Fruit fly (Drosophila melanogaster) whole organism, embryonic: ENCODE data around the gene fz4.

Experiments
- Antp ChIP-seq: fragments of 200-800 bp; sonication (Bioruptor generic); optimal IDR thresholded peaks from 3 replicates; lab custom pipeline; 2016; ENCODE audit warnings: missing biosample characterization, missing genetic modification characterization
- Asciz ChIP-seq: fragments of 200-800 bp; sonication (Bioruptor generic); optimal IDR thresholded peaks from 2 replicates; lab custom pipeline; 2017; ENCODE audit warnings: missing biosample characterization, mild to moderate bottlenecking, missing genetic modification characterization, missing genetic modification reagents
- Awh ChIP-seq: fragments of 200-800 bp; sonication (Bioruptor generic); IDR thresholded peaks from 2 replicates; pipeline ENCODE4, ENCODE4 v1.3.6; 2022; ENCODE audit warnings: missing biosample characterization, missing genetic modification characterization
- CG1024 ChIP-seq: fragments of 200-800 bp; sonication (Bioruptor generic); IDR thresholded peaks from 2 replicates; pipeline ENCODE4 v1.3.6; 2022; ENCODE audit warnings: missing biosample characterization, missing genetic modification characterization
- CG10267 ChIP-seq: fragments of 200-800 bp; sonication (Bioruptor generic); optimal IDR thresholded peaks from 2 replicates; lab custom pipeline; 2018; ENCODE audit warnings: missing biosample characterization, mild to moderate bottlenecking, missing genetic modification characterization, moderate library complexity
- CG10654 ChIP-seq: fragments of 200-800 bp; sonication (Bioruptor generic); optimal IDR thresholded peaks from 2 replicates; lab custom pipeline; 2016; ENCODE audit warnings: missing biosample characterization, missing genetic modification characterization
- CG11085 ChIP-seq: fragments of 200-800 bp; sonication (Bioruptor generic); IDR thresholded peaks from 2 replicates; pipeline ENCODE4 v1.3.6; 2022; ENCODE audit warnings: missing biosample characterization, missing genetic modification characterization
- CG11560 ChIP-seq: fragments of 200-800 bp; sonication (Bioruptor generic); IDR thresholded peaks from 3 replicates; pipeline ENCODE4 v1.3.6; 2022; ENCODE audit warnings: missing biosample characterization, missing genetic modification characterization
- CG1233 ChIP-seq: fragments of 200-800 bp; sonication (Bioruptor generic); optimal IDR thresholded peaks from 4 replicates; lab custom pipeline; 2018; ENCODE audit warnings: missing biosample characterization, mild to moderate bottlenecking, missing genetic modification characterization
- CG12391 ChIP-seq: fragments of 200-800 bp; sonication (Bioruptor generic); optimal IDR thresholded peaks from 3 replicates; lab custom pipeline; 2018; ENCODE audit warnings: missing biosample characterization, mild to moderate bottlenecking, missing genetic modification characterization, moderate library complexity
- CG15073 ChIP-seq: fragments of 200-800 bp; sonication (Bioruptor generic); optimal IDR thresholded peaks from 2 replicates; lab custom pipeline; 2016; ENCODE audit warnings: missing biosample characterization, missing genetic modification characterization
- CG1603 ChIP-seq: fragments of 200-800 bp; sonication (Bioruptor generic); optimal IDR thresholded peaks from 2 replicates; lab custom pipeline; 2019; ENCODE audit warnings: missing biosample characterization, mild to moderate bottlenecking, missing genetic modification characterization, moderate library complexity
- CG1647 ChIP-seq: fragments of 200-800 bp; sonication (Bioruptor generic); optimal IDR thresholded peaks from 3 replicates; lab custom pipeline; 2016; ENCODE audit warnings: missing biosample characterization, missing genetic modification characterization
- CG17328 ChIP-seq: fragments of 200-800 bp; sonication (Bioruptor generic); IDR thresholded peaks from 2 replicates; pipeline ENCODE4 v1.3.6; 2022; ENCODE audit warnings: missing biosample characterization, missing genetic modification characterization
- CG17568 ChIP-seq: fragments of 200-800 bp; sonication (Bioruptor generic); optimal IDR thresholded peaks from 2 replicates; lab custom pipeline; 2018; ENCODE audit warnings: missing biosample characterization, mild to moderate bottlenecking, missing genetic modification characterization, moderate library complexity
- CG17912 ChIP-seq: fragments of 200-800 bp; sonication (Bioruptor generic); optimal IDR thresholded peaks from 2 replicates; lab custom pipeline; 2018; ENCODE audit warnings: missing biosample characterization, mild to moderate bottlenecking, missing genetic modification characterization
- CG1832 ChIP-seq: fragments of 200-800 bp; sonication (Bioruptor generic); optimal IDR thresholded peaks from 2 replicates; lab custom pipeline; 2017; ENCODE audit warnings: missing biosample characterization, mild to moderate bottlenecking, missing genetic modification characterization, inconsistent platforms
- CG2129 ChIP-seq: fragments of 200-800 bp; sonication (Bioruptor generic); IDR thresholded peaks from 2 replicates; pipeline ENCODE4 v1.3.6; 2022; ENCODE audit warnings: missing biosample characterization, missing genetic modification characterization; ENCODE audit not compliant: partially characterized antibody
- CG2678 ChIP-seq: fragments of 200-800 bp; sonication (Bioruptor generic); optimal IDR thresholded peaks from 3 replicates; lab custom pipeline; 2019; ENCODE audit warnings: missing biosample characterization, mild to moderate bottlenecking, missing genetic modification characterization, moderate library complexity
- CG3065 ChIP-seq: fragments of 200-800 bp; sonication (Bioruptor generic); optimal IDR thresholded peaks from 2 replicates; lab custom pipeline; 2016; ENCODE audit warnings: missing biosample characterization, missing genetic modification characterization
- CG32767 ChIP-seq: fragments of 200-800 bp; sonication (Bioruptor generic); IDR thresholded peaks from 2 replicates; pipeline ENCODE4 v1.3.6; 2022; ENCODE audit warnings: missing biosample characterization, missing genetic modification characterization
- CG3847 ChIP-seq: fragments of 200-800 bp; sonication (Bioruptor generic); IDR thresholded peaks from 2 replicates; pipeline ENCODE4 v1.3.6; 2022; ENCODE audit warnings: missing biosample characterization, missing genetic modification characterization
- CG42726 ChIP-seq: fragments of 200-800 bp; sonication (Bioruptor generic); IDR thresholded peaks from 2 replicates; pipeline ENCODE4 v1.3.6; 2022; ENCODE audit warnings: missing biosample characterization, missing genetic modification characterization; ENCODE audit not compliant: partially characterized antibody
- CG4404 ChIP-seq: fragments of 200-800 bp; sonication (Bioruptor generic); IDR thresholded peaks from 2 replicates; pipeline ENCODE4 v1.3.6; 2022; ENCODE audit warnings: missing biosample characterization, missing genetic modification characterization
- CG4854 ChIP-seq: fragments of 200-800 bp; sonication (Bioruptor generic); optimal IDR thresholded peaks from 2 replicates; lab custom pipeline; 2016; ENCODE audit warnings: missing biosample characterization, missing genetic modification characterization, inconsistent platforms
- CG7372 ChIP-seq: fragments of 200-800 bp; sonication (Bioruptor generic); IDR thresholded peaks from 2 replicates; pipeline ENCODE4 v1.3.6; 2022; ENCODE audit warnings: missing biosample characterization, missing genetic modification characterization
- CG8924 ChIP-seq: fragments of 200-800 bp; optimal IDR thresholded peaks from 3 replicates; lab custom pipeline; 2019; ENCODE audit warnings: missing biosample characterization, mild to moderate bottlenecking, missing genetic modification characterization, moderate library complexity
- CG9727 ChIP-seq: fragments of 200-800 bp; sonication (Bioruptor generic); optimal IDR thresholded peaks from 3 replicates; lab custom pipeline; 2017; ENCODE audit warnings: missing biosample characterization, mild to moderate bottlenecking, missing genetic modification characterization
- Dek ChIP-seq: fragments of 200-800 bp; sonication (Bioruptor generic); optimal IDR thresholded peaks from 3 replicates; lab custom pipeline; 2019; ENCODE audit warnings: missing biosample characterization, mild to moderate bottlenecking, missing genetic modification characterization, moderate library complexity
- Doc2 ChIP-seq: fragments of 200-800 bp; sonication (Bioruptor generic); IDR thresholded peaks from 2 replicates; pipeline ENCODE4 v1.3.6; 2022; ENCODE audit warnings: missing biosample characterization, missing genetic modification characterization
- Dp ChIP-seq: fragments of 200-800 bp; sonication (Bioruptor generic); optimal IDR thresholded peaks from 2 replicates; lab custom pipeline; 2018; ENCODE audit warnings: missing biosample characterization, mild to moderate bottlenecking, missing genetic modification characterization, moderate library complexity
- HLH4C ChIP-seq: fragments of 200-800 bp; sonication (Bioruptor generic); IDR thresholded peaks from 3 replicates; pipeline ENCODE4 v1.3.6; 2022; ENCODE audit warnings: missing biosample characterization, missing genetic modification characterization; ENCODE audit not compliant: partially characterized antibody
- Hmr ChIP-seq: fragments of 200-800 bp; sonication (Bioruptor generic); optimal IDR thresholded peaks from 3 replicates; lab custom pipeline; 2017; ENCODE audit warnings: mild to moderate bottlenecking, missing biosample characterization, missing genetic modification reagents, missing genetic modification characterization
- Hr3 ChIP-seq: fragments of 200-800 bp; sonication (Bioruptor generic); optimal IDR thresholded peaks from 3 replicates; lab custom pipeline; 2016; ENCODE audit warnings: missing biosample characterization, missing genetic modification characterization
- Hsf ChIP-seq: fragments of 200-800 bp; sonication (Bioruptor generic); optimal IDR thresholded peaks from 3 replicates; lab custom pipeline; 2016; ENCODE audit warnings: missing biosample characterization, missing genetic modification characterization
- Jarid2 ChIP-seq: fragments of 200-800 bp; sonication (Bioruptor generic); optimal IDR thresholded peaks from 3 replicates; lab custom pipeline; 2017; ENCODE audit warnings: mild to moderate bottlenecking, missing biosample characterization, missing genetic modification reagents, missing genetic modification characterization
- Lim3 ChIP-seq: fragments of 200-800 bp; sonication (Bioruptor generic); IDR thresholded peaks from 2 replicates; pipeline ENCODE4 v1.3.6; 2022; ENCODE audit warnings: missing biosample characterization, missing genetic modification characterization
- Meics ChIP-seq: fragments of 200-800 bp; sonication (Bioruptor generic); optimal IDR thresholded peaks from 2 replicates; lab custom pipeline; 2017; ENCODE audit warnings: missing biosample characterization, mild to moderate bottlenecking, missing genetic modification characterization
- Ravus ChIP-seq: fragments of 200-800 bp; sonication (Bioruptor generic); IDR thresholded peaks from 2 replicates; pipeline ENCODE4 v1.3.6; 2022; ENCODE audit warnings: missing biosample characterization, missing genetic modification characterization
- Stat92E ChIP-seq, 3 experiments: fragments of >200 bp in 2 of 3; fragments of 200-800 bp in 1 of 3; sonication (Bioruptor generic) in 1 of 3; optimal IDR thresholded peaks; 2 replicates each; lab custom pipeline; 2017 to 2019; ENCODE audit warnings: missing biosample characterization in 3 of 3, missing genetic modification characterization in 3 of 3, mild to moderate bottlenecking in 1 of 3, moderate library complexity in 1 of 3
- ac ChIP-seq: fragments of 200-800 bp; sonication (Bioruptor generic); optimal IDR thresholded peaks from 3 replicates; lab custom pipeline; 2017; ENCODE audit warnings: missing biosample characterization, mild to moderate bottlenecking, missing genetic modification characterization
- ase ChIP-seq: fragments of 200-800 bp; sonication (Bioruptor generic); IDR thresholded peaks from 3 replicates; pipeline ENCODE4 v1.3.6; 2022; ENCODE audit warnings: missing biosample characterization, missing genetic modification characterization
- chif ChIP-seq, 2 experiments: fragments of 200-800 bp; sonication (Bioruptor generic); optimal IDR thresholded peaks; 3 replicates each; lab custom pipeline; 2016; ENCODE audit warnings: missing biosample characterization in 2 of 2, missing genetic modification characterization in 2 of 2
- gcm ChIP-seq: fragments of 200-800 bp; sonication (Bioruptor generic); optimal IDR thresholded peaks from 2 replicates; lab custom pipeline; 2019; ENCODE audit warnings: missing biosample characterization, mild to moderate bottlenecking, missing genetic modification characterization, moderate library complexity
- nom ChIP-seq: fragments of 200-800 bp; sonication (Bioruptor generic); optimal IDR thresholded peaks from 2 replicates; lab custom pipeline; 2017; ENCODE audit warnings: missing biosample characterization, missing genetic modification characterization, mild to moderate bottlenecking, moderate library complexity, missing genetic modification reagents
- psq ChIP-seq: fragments of 200-800 bp; sonication (Bioruptor generic); optimal IDR thresholded peaks from 2 replicates; lab custom pipeline; 2017; ENCODE audit warnings: missing biosample characterization, missing genetic modification characterization
- pzg ChIP-seq: fragments of 200-800 bp; sonication (Bioruptor generic); optimal IDR thresholded peaks from 3 replicates; lab custom pipeline; 2018; ENCODE audit warnings: missing biosample characterization, mild to moderate bottlenecking, missing genetic modification characterization, moderate library complexity
- shn ChIP-seq: fragments of 200-800 bp; sonication (Bioruptor generic); optimal IDR thresholded peaks from 3 replicates; lab custom pipeline; 2016; ENCODE audit warnings: missing biosample characterization, missing genetic modification characterization
- slp2 ChIP-seq: fragments of 200-800 bp; sonication (Bioruptor generic); optimal IDR thresholded peaks from 2 replicates; lab custom pipeline; 2016; ENCODE audit warnings: missing biosample characterization, missing genetic modification characterization
- sna ChIP-seq: fragments of 200-800 bp; sonication (Bioruptor generic); IDR thresholded peaks from 2 replicates; pipeline ENCODE4 v1.3.6; 2022; ENCODE audit warnings: missing biosample characterization, missing genetic modification characterization; ENCODE audit not compliant: partially characterized antibody
- usp ChIP-seq: fragments of >200 bp; optimal IDR thresholded peaks from 2 replicates; lab custom pipeline; 2017; ENCODE audit warnings: missing biosample characterization, missing genetic modification characterization

fz4 gene

dm6 chrX:7102013-7102520 is 8.1 kb downstream of the fz4 start, which contains the start of gene CG4615 (continued):
- no peak for TF ChIP-seq Awh (GFP tag; lab: Robert Waterston, UW)
- no peak for TF ChIP-seq usp (GFP tag; lab: Kevin White, UChicago)
- TF ChIP-seq CG1603 (tag; lab: Kevin White, UChicago) = peak; percentile 25
- TF ChIP-seq Ravus (GFP tag; lab: Robert Waterston, UW) = no peak
- no peak for TF ChIP-seq CG10267 (tag; lab: Kevin White, UChicago)
- TF ChIP-seq CG4404 = no peak
- no peak for TF ChIP-seq CG11085 (GFP tag; lab: Robert Waterston, UW)
- no peak for TF ChIP-seq Dek (tag; lab: Kevin White, UChicago)
- TF ChIP-seq CG2129 = peak; percentile 69
- no peak for TF ChIP-seq CG17912 (GFP tag; lab: Kevin White, UChicago)
- TF ChIP-seq CG17568 (GFP tag; lab: Kevin White, UChicago) = no peak
- no peak for TF ChIP-seq Lim3 (GFP tag; lab: Robert Waterston, UW)
- TF ChIP-seq CG15073 (GFP tag; lab: Kevin White, UChicago) = no peak
- no peak for TF ChIP-seq CG10654
- peak; percentile 80 for TF ChIP-seq sna (GFP tag; lab: Robert Waterston, UW)
- TF ChIP-seq CG17328 (GFP tag; lab: Robert Waterston, UW) = peak; percentile 30
- no peak for TF ChIP-seq shn (GFP tag; lab: Kevin White, UChicago)
- TF ChIP-seq Hr3 (GFP tag; lab: Kevin White, UChicago) = no peak
- no peak for TF ChIP-seq CG1832 (GFP tag; lab: Kevin White, UChicago)
- TF ChIP-seq Stat92E (GFP tag; optimal IDR thresholded peaks at IDR 0.05; lab: Kevin White, UChicago) = no peak
- no peak for TF ChIP-seq CG3065
- TF ChIP-seq Dp (GFP tag; lab: Kevin White, UChicago) = peak; percentile 50
- TF ChIP-seq CG32767 = no peak
- no peak for TF ChIP-seq gcm (GFP tag; lab: Kevin White, UChicago)
- no peak for TF ChIP-seq ase
- no peak for TF ChIP-seq CG9727 (GFP tag; lab: Kevin White, UChicago)
- TF ChIP-seq CG8924 (tag; lab: Kevin White, UChicago) = no peak
- TF ChIP-seq chif (GFP tag; optimal IDR thresholded peaks at IDR 0.05; lab: Kevin White, UChicago) = no peak
- no peak for TF ChIP-seq Hsf (GFP tag; lab: Kevin White, UChicago)
- no peak for TF ChIP-seq nom
- TF ChIP-seq slp2 (GFP tag; lab: Kevin White, UChicago) = no peak
- no peak for TF ChIP-seq CG1233 (GFP tag; lab: Kevin White, UChicago)
- peak; percentile 70 for TF ChIP-seq HLH4C (GFP tag; lab: Robert Waterston, UW)
- no peak for TF ChIP-seq CG11560 (tag; lab: Robert Waterston, UW)
- no peak for TF ChIP-seq Doc2 (GFP tag; lab: Robert Waterston, UW)
- TF ChIP-seq Meics = no peak
- TF ChIP-seq CG3847 (GFP tag; lab: Robert Waterston, UW) = no peak; the same call in 1 of the 2 replicates
- TF ChIP-seq CG1647 (GFP tag; lab: Kevin White, UChicago) = no peak
- TF ChIP-seq pzg (GFP tag; lab: Kevin White, UChicago) = peak; percentile 64
- no peak for TF ChIP-seq CG2678 (tag; lab: Kevin White, UChicago)
- TF ChIP-seq CG7372 (GFP tag; lab: Robert Waterston, UW) = no peak
- no peak for TF ChIP-seq psq (GFP tag; lab: Kevin White, UChicago)
- TF ChIP-seq Jarid2 (GFP tag; lab: Kevin White, UChicago) = no peak
- TF ChIP-seq Asciz = no peak
- no peak for TF ChIP-seq ac (GFP tag; lab: Kevin White, UChicago)
- TF ChIP-seq Antp (GFP tag; lab: Kevin White, UChicago) = no peak
- no peak for TF ChIP-seq CG1024
- peak; percentile 88 for TF ChIP-seq CG42726 (GFP tag; lab: Robert Waterston, UW)
- no peak for TF ChIP-seq CG12391
- TF ChIP-seq CG4854 (GFP tag; lab: Kevin White, UChicago) = no peak
- TF ChIP-seq Hmr (GFP tag; lab: Kevin White, UChicago) = no peak
